Fruit fly (Drosophila melanogaster) whole organism, prepupa: ENCODE data around the gene Taf10b.

Experiments
- Blimp-1 ChIP-seq: fragments of 200-800 bp; sonication (Bioruptor generic); optimal IDR thresholded peaks from 3 replicates; lab custom pipeline; 2017; ENCODE audit warnings: missing biosample characterization, missing genetic modification characterization, mild to moderate bottlenecking, moderate library complexity, missing genetic modification reagents
- CG10631 ChIP-seq: fragments of 200-800 bp; sonication (Bioruptor generic); optimal IDR thresholded peaks from 2 replicates; lab custom pipeline; 2016; ENCODE audit warnings: missing biosample characterization, missing genetic modification characterization
- CG11762 ChIP-seq: fragments of 200-800 bp; sonication (Bioruptor generic); optimal IDR thresholded peaks from 3 replicates; lab custom pipeline; 2016; ENCODE audit warnings: missing biosample characterization, missing genetic modification characterization; ENCODE audit not compliant: insufficient read depth
- CG15336 ChIP-seq: fragments of 200-800 bp; sonication (Bioruptor generic); IDR thresholded peaks from 2 replicates; pipeline ENCODE4 v1.3.6; 2022; ENCODE audit warnings: missing biosample characterization, missing genetic modification characterization
- CG1621 ChIP-seq: fragments of 200-800 bp; sonication (Bioruptor generic); optimal IDR thresholded peaks from 3 replicates; lab custom pipeline; 2018; ENCODE audit warnings: missing biosample characterization, mild to moderate bottlenecking, missing genetic modification characterization
- CG16779 ChIP-seq: fragments of 200-800 bp; sonication (Bioruptor generic); optimal IDR thresholded peaks from 3 replicates; lab custom pipeline; 2017; ENCODE audit warnings: missing biosample characterization, mild to moderate bottlenecking, missing genetic modification characterization
- CG3032 ChIP-seq: fragments of 200-800 bp; optimal IDR thresholded peaks from 2 replicates; lab custom pipeline; 2019; ENCODE audit warnings: missing biosample characterization, mild to moderate bottlenecking, missing genetic modification characterization, moderate library complexity
- CG31627 ChIP-seq: fragments of 200-800 bp; sonication (Bioruptor generic); optimal IDR thresholded peaks from 3 replicates; lab custom pipeline; 2016; ENCODE audit warnings: missing biosample characterization, missing genetic modification characterization
- CG32006 ChIP-seq: fragments of 200-800 bp; sonication (Bioruptor generic); optimal IDR thresholded peaks from 3 replicates; lab custom pipeline; 2017; ENCODE audit warnings: missing biosample characterization, mild to moderate bottlenecking, missing genetic modification characterization
- CG34406 ChIP-seq: fragments of 200-800 bp; sonication (Bioruptor generic); optimal IDR thresholded peaks from 3 replicates; lab custom pipeline; 2016; ENCODE audit warnings: missing biosample characterization, missing genetic modification characterization
- CG3919 ChIP-seq: fragments of 200-800 bp; sonication (Bioruptor generic); optimal IDR thresholded peaks from 3 replicates; lab custom pipeline; 2016; ENCODE audit warnings: missing biosample characterization, missing genetic modification characterization
- CG4318 ChIP-seq: fragments of 200-800 bp; sonication (Bioruptor generic); optimal IDR thresholded peaks from 3 replicates; lab custom pipeline; 2017; ENCODE audit warnings: missing biosample characterization, mild to moderate bottlenecking, missing genetic modification characterization
- CG6792 ChIP-seq: fragments of 200-800 bp; sonication (Bioruptor generic); optimal IDR thresholded peaks from 3 replicates; lab custom pipeline; 2016; ENCODE audit warnings: missing biosample characterization, missing genetic modification characterization
- CG6808 ChIP-seq: fragments of 200-800 bp; sonication (Bioruptor generic); optimal IDR thresholded peaks from 3 replicates; lab custom pipeline; 2017; ENCODE audit warnings: missing biosample characterization, missing genetic modification characterization, mild to moderate bottlenecking, moderate library complexity, missing genetic modification reagents
- CG6854 ChIP-seq: fragments of 200-800 bp; sonication (Bioruptor generic); optimal IDR thresholded peaks from 2 replicates; lab custom pipeline; 2017; ENCODE audit warnings: missing biosample characterization, mild to moderate bottlenecking, missing genetic modification characterization
- CG7368 ChIP-seq: fragments of 200-800 bp; sonication (Bioruptor generic); optimal IDR thresholded peaks from 3 replicates; lab custom pipeline; 2016; ENCODE audit warnings: missing biosample characterization, missing genetic modification characterization
- CG8119 ChIP-seq: fragments of 200-800 bp; sonication (Bioruptor generic); IDR thresholded peaks from 3 replicates; pipeline ENCODE4 v1.3.6; 2022; ENCODE audit warnings: missing biosample characterization, missing genetic modification characterization
- CG8319 ChIP-seq: fragments of 200-800 bp; sonication (Bioruptor generic); optimal IDR thresholded peaks from 3 replicates; lab custom pipeline; 2016; ENCODE audit warnings: missing biosample characterization, missing genetic modification characterization
- CG8632 ChIP-seq: fragments of 200-800 bp; sonication (Bioruptor generic); optimal IDR thresholded peaks from 3 replicates; lab custom pipeline; 2016; ENCODE audit warnings: missing biosample characterization, missing genetic modification characterization
- CG9139 ChIP-seq: fragments of 200-800 bp; sonication (Bioruptor generic); optimal IDR thresholded peaks from 3 replicates; lab custom pipeline; 2017; ENCODE audit warnings: missing biosample characterization, mild to moderate bottlenecking, missing genetic modification characterization
- Eip78C ChIP-seq: fragments of 200-800 bp; sonication (Bioruptor generic); peaks from one replicate; lab custom pipeline; 2016; ENCODE audit warnings: missing biosample characterization, missing genetic modification characterization
- Ets21C ChIP-seq: fragments of 200-800 bp; sonication (Bioruptor generic); optimal IDR thresholded peaks from 3 replicates; lab custom pipeline; 2016; ENCODE audit warnings: missing biosample characterization, missing genetic modification characterization
- Ets96B ChIP-seq: fragments of 200-800 bp; optimal IDR thresholded peaks from 2 replicates; lab custom pipeline; 2019; ENCODE audit warnings: missing biosample characterization, mild to moderate bottlenecking, missing genetic modification characterization, moderate library complexity
- Gug ChIP-seq: fragments of 200-800 bp; sonication (Bioruptor generic); IDR thresholded peaks from 2 replicates; pipeline ENCODE4 v1.3.6; 2022; ENCODE audit warnings: missing biosample characterization, missing genetic modification characterization
- Hr39 ChIP-seq: fragments of 200-800 bp; sonication (Bioruptor generic); optimal IDR thresholded peaks from 2 replicates; lab custom pipeline; 2016; ENCODE audit warnings: missing biosample characterization, missing genetic modification characterization
- Lpt ChIP-seq: fragments of 200-800 bp; sonication (Bioruptor generic); optimal IDR thresholded peaks from 3 replicates; lab custom pipeline; 2016; ENCODE audit warnings: missing biosample characterization, missing genetic modification characterization
- Met ChIP-seq: fragments of 200-800 bp; sonication (Bioruptor generic); optimal IDR thresholded peaks from 3 replicates; lab custom pipeline; 2016; ENCODE audit warnings: missing biosample characterization, missing genetic modification characterization
- OdsH ChIP-seq: fragments of 200-800 bp; sonication (Bioruptor generic); optimal IDR thresholded peaks from 3 replicates; lab custom pipeline; 2016; ENCODE audit warnings: missing biosample characterization, missing genetic modification characterization
- Smox ChIP-seq: fragments of 200-800 bp; sonication (Bioruptor generic); optimal IDR thresholded peaks from 3 replicates; lab custom pipeline; 2016; ENCODE audit warnings: missing biosample characterization, missing genetic modification characterization
- Sox102F ChIP-seq: fragments of 200-800 bp; sonication (Bioruptor generic); optimal IDR thresholded peaks from 2 replicates; lab custom pipeline; 2016; ENCODE audit warnings: missing biosample characterization, mild to moderate bottlenecking, missing genetic modification characterization
- Sox14 ChIP-seq: fragments of 200-800 bp; sonication (Bioruptor generic); optimal IDR thresholded peaks from 3 replicates; lab custom pipeline; 2016; ENCODE audit warnings: missing biosample characterization, missing genetic modification characterization
- Sox15 ChIP-seq: fragments of 200-800 bp; sonication (Bioruptor generic); optimal IDR thresholded peaks from 3 replicates; lab custom pipeline; 2016; ENCODE audit warnings: missing biosample characterization, missing genetic modification characterization
- achi ChIP-seq: fragments of 200-800 bp; sonication (Bioruptor generic); optimal IDR thresholded peaks from 3 replicates; lab custom pipeline; 2016; ENCODE audit warnings: missing biosample characterization, missing genetic modification characterization
- dac ChIP-seq: fragments of 200-800 bp; sonication (Bioruptor generic); optimal IDR thresholded peaks from 2 replicates; lab custom pipeline; 2017; ENCODE audit warnings: missing biosample characterization, mild to moderate bottlenecking, missing genetic modification characterization
- eg ChIP-seq: fragments of 200-800 bp; sonication (Bioruptor generic); IDR thresholded peaks from 3 replicates; pipeline ENCODE4 v1.3.6; 2022; ENCODE audit warnings: missing biosample characterization, missing genetic modification characterization
- esn ChIP-seq: fragments of 200-800 bp; sonication (Bioruptor generic); optimal IDR thresholded peaks from 2 replicates; lab custom pipeline; 2016; ENCODE audit warnings: missing biosample characterization, mild to moderate bottlenecking, missing genetic modification characterization, moderate library complexity
- fd85E ChIP-seq: fragments of 200-800 bp; sonication (Bioruptor generic); optimal IDR thresholded peaks from 3 replicates; lab custom pipeline; 2016; ENCODE audit warnings: missing biosample characterization, missing genetic modification characterization
- fkh ChIP-seq: fragments of 200-800 bp; sonication (Bioruptor generic); optimal IDR thresholded peaks from 3 replicates; lab custom pipeline; 2017; ENCODE audit warnings: missing biosample characterization, mild to moderate bottlenecking, missing genetic modification characterization, moderate library complexity
- lz ChIP-seq: fragments of 200-800 bp; sonication (Bioruptor generic); optimal IDR thresholded peaks from 3 replicates; lab custom pipeline; 2016; ENCODE audit warnings: missing biosample characterization, missing genetic modification characterization
- pdm3 ChIP-seq: fragments of 200-800 bp; sonication (Bioruptor generic); optimal IDR thresholded peaks from 3 replicates; lab custom pipeline; 2016; ENCODE audit warnings: missing biosample characterization, missing genetic modification characterization
- ss ChIP-seq, 2 experiments: fragments of 200-800 bp; sonication (Bioruptor generic); optimal IDR thresholded peaks; 2 replicates in 1 of 2; 3 replicates in 1 of 2; lab custom pipeline; 2017 to 2018; ENCODE audit warnings: mild to moderate bottlenecking in 2 of 2, missing biosample characterization in 2 of 2, missing genetic modification characterization in 2 of 2, moderate library complexity in 1 of 2
- svp ChIP-seq: fragments of 200-800 bp; sonication (Bioruptor generic); peaks from one replicate; lab custom pipeline; 2016; ENCODE audit warnings: missing biosample characterization, missing genetic modification characterization
- topi ChIP-seq: fragments of 200-800 bp; sonication (Bioruptor generic); optimal IDR thresholded peaks from 3 replicates; lab custom pipeline; 2016; ENCODE audit warnings: missing biosample characterization, missing genetic modification characterization
- vri ChIP-seq: fragments of 200-800 bp; sonication (Bioruptor generic); optimal IDR thresholded peaks from 3 replicates; lab custom pipeline; 2016; ENCODE audit warnings: missing biosample characterization, mild to moderate bottlenecking, missing genetic modification characterization

Gene Taf10b

dm6 chr2L:2759654-2760053 is 8.0 kb downstream of the Taf10b start, which contains the start of the genes HemK2, Snapin and Tnpo-SR (continued):
- TF ChIP-seq Lpt (GFP tag; lab: Kevin White, UChicago) (peak; percentile 76), esn (GFP tag; lab: Kevin White, UChicago) (peak; percentile 93), Ets96B (tag; lab: Kevin White, UChicago) (peak; percentile 89), ss (GFP tag; optimal IDR thresholded peaks at IDR 0.05; lab: Kevin White, UChicago) (peak; percentile 59 to 84), CG6808 (GFP tag; lab: Kevin White, UChicago) (peak; percentile 74), CG8632 (peak; percentile 83), fkh (GFP tag; lab: Kevin White, UChicago) (peak; percentile 48), CG34406 (GFP tag; lab: Kevin White, UChicago) (peak; percentile 80), pdm3 (peak; percentile 92), Eip78C (GFP tag; lab: Kevin White, UChicago) (peak; percentile 95), CG7368 (GFP tag; lab: Kevin White, UChicago) (peak; percentile 78), CG8119 (GFP tag; lab: Robert Waterston, UW) (peak; percentile 76; the same call in 2 of the 3 replicates), CG4318 (GFP tag; lab: Kevin White, UChicago) (peak; percentile 76), CG8319 (GFP tag; lab: Kevin White, UChicago) (peak; percentile 78), CG10631 (peak; percentile 94), eg (GFP tag; lab: Robert Waterston, UW) (peak; percentile 90), OdsH (GFP tag; lab: Kevin White, UChicago) (peak; percentile 92), CG6854 (GFP tag; lab: Kevin White, UChicago) (peak; percentile 67), CG31627 (GFP tag; lab: Kevin White, UChicago) (peak; percentile 91), Sox14 (GFP tag; lab: Kevin White, UChicago) (peak; percentile 91), Met (peak; percentile 92), Sox102F (GFP tag; lab: Kevin White, UChicago) (peak; percentile 90), dac (peak; percentile 75)

DNA sequence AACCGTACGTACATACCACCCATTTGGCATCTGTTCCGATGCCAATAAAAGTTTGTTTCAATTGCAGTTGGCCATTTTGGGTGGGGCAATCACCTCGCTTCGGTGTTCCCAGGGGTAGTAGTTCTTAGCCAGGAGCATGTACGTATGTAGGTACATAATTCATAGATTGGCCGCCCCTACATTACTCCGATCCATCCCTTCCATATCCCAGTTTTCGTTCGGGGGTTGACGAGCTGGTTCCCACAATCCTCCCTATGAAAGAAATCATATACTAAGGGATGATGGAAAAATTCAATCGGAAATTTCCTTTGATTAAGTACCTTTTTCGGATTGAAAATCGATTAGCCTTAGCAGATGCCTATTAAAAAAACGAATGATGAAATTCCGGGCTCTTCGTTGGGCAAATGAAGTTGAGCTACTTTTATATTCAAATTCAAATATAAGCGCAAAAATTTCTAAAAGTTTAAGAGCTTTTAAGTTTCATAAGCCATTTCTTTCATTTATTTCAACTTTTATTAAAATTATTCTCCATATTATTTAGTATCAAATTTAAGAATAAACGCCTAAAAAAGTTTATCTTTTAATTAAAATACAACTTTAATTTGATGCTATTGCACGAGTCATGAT is 9.6 kb downstream of the Taf10b start:
- TF ChIP-seq CG8319 (GFP tag; lab: Kevin White, UChicago) = no peak
- TF ChIP-seq svp (GFP tag; lab: Kevin White, UChicago) = peak; percentile 15

- TF ChIP-seq CG32006 (GFP tag; lab: Kevin White, UChicago) (no peak), Gug (GFP tag; lab: Robert Waterston, UW) (no peak), Lpt (GFP tag; lab: Kevin White, UChicago) (peak; percentile 76), Smox (GFP tag; lab: Kevin White, UChicago) (no peak), topi (GFP tag; lab: Kevin White, UChicago) (no peak), CG10631 (no peak), CG1621 (peak; percentile 32), CG16779 (tag; lab: Kevin White, UChicago) (peak; percentile 72), CG11762 (GFP tag; lab: Kevin White, UChicago) (peak; percentile 11), CG9139 (GFP tag; lab: Kevin White, UChicago) (peak; percentile 79), Blimp-1 (GFP tag; lab: Kevin White, UChicago) (no peak), fd85E (GFP tag; lab: Kevin White, UChicago) (no peak), dac (no peak), CG6808 (GFP tag; lab: Kevin White, UChicago) (peak; percentile 48), Sox15 (GFP tag; lab: Kevin White, UChicago) (no peak), CG6792 (GFP tag; lab: Kevin White, UChicago) (no peak), CG7368 (GFP tag; lab: Kevin White, UChicago) (no peak), fkh (GFP tag; lab: Kevin White, UChicago) (no peak), CG34406 (GFP tag; lab: Kevin White, UChicago) (no peak), CG3919 (GFP tag; lab: Kevin White, UChicago) (no peak), Hr39 (no peak), pdm3 (no peak), eg (GFP tag; lab: Robert Waterston, UW) (no peak), CG8632 (peak; percentile 19), svp (GFP tag; lab: Kevin White, UChicago) (no peak), esn (GFP tag; lab: Kevin White, UChicago) (no peak), vri (GFP tag; lab: Kevin White, UChicago) (peak; percentile 34), lz (no peak), Eip78C (GFP tag; lab: Kevin White, UChicago) (peak; percentile 61), achi (GFP tag; lab: Kevin White, UChicago) (no peak), CG15336 (no peak), CG4318 (GFP tag; lab: Kevin White, UChicago) (no peak), Sox14 (GFP tag; lab: Kevin White, UChicago) (no peak), Ets21C (GFP tag; lab: Kevin White, UChicago) (no peak), CG6854 (GFP tag; lab: Kevin White, UChicago) (peak; percentile 83), Ets96B (tag; lab: Kevin White, UChicago) (no peak), Sox102F (GFP tag; lab: Kevin White, UChicago) (peak; percentile 50), CG3032 (tag; lab: Kevin White, UChicago) (no peak)
These were observed 12.3 kb downstream of the Taf10b start for dm6 chr2L:2755323-2755695.
